Worm (Caenorhabditis elegans): ENCODE results near the gene F47D12.6.

DNA sequence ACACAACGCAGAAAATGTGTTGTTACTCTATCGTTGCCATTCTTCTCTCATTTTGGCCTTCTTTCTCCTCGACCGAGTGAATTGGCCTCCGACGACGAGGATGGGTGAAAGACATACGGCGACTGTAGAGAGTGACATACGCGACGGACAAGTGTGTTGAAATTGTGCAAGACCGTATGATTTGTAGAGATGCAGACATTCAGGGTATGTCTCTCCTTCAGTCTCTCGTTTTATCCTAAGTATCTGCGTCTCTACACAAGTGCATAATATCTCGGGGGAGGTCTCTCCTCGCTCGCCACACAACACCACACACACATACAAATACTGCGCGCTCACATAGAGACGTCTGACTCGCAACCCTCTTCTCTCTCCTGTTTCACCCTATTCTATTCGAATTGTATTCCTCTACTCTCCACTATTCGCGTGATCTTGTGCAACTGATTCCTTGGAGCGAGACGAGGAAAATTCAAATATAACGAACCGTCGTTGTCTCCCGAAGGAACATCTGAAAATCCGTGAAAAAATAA, 7.0 kb downstream of the F47D12.6 start, which contains the start of gene hmg-1.2:
- TF ChIP-seq hlh-30 (tag; optimal IDR thresholded peaks at IDR 0.05; ENCODE audit: insufficient read depth) (peak; percentile 74), fkh-10 (GFP tag; optimal IDR thresholded peaks at IDR 0.05) (no peak), ama-1 (optimal IDR thresholded peaks at IDR 0.05) (peak; percentile 59), ets-4 (tag; optimal IDR thresholded peaks at IDR 0.05) (no peak), ceh-22 (tag; optimal IDR thresholded peaks at IDR 0.05) (no peak), pha-4 (tag; optimal IDR thresholded peaks at IDR 0.05) (no peak), T23F11.4 (GFP tag; optimal IDR thresholded peaks at IDR 0.05) (no peak), nfya-1 (tag; optimal IDR thresholded peaks at IDR 0.05) (peak; percentile 76), elt-4 (tag; optimal IDR thresholded peaks at IDR 0.05) (no peak), zip-5 (tag; optimal IDR thresholded peaks at IDR 0.05) (no peak), odd-2 (tag; optimal IDR thresholded peaks at IDR 0.05) (no peak), K02D7.2 (tag; optimal IDR thresholded peaks at IDR 0.05) (no peak), ceh-30 (tag; optimal IDR thresholded peaks at IDR 0.05) (no peak)
